Worm (Caenorhabditis elegans) whole organism, early embryonic: ENCODE results near the gene flap-1.

Experiments
- B0310.2 ChIP-seq: sonication (generic microtip); optimal IDR thresholded peaks from 2 replicates; lab custom pipeline; 2016; ENCODE audit warnings: mild to moderate bottlenecking, missing genetic modification characterization, missing compliant biosample characterization
- F13C5.2 ChIP-seq: sonication (generic microtip); optimal IDR thresholded peaks from 2 replicates; lab custom pipeline; 2017; ENCODE audit warnings: mild to moderate bottlenecking, missing genetic modification characterization, inconsistent platforms, missing compliant biosample characterization
- aly-1 ChIP-seq: sonication (generic microtip); optimal IDR thresholded peaks from 2 replicates; lab custom pipeline; 2016; ENCODE audit warnings: missing genetic modification characterization, missing compliant biosample characterization
- ama-1 ChIP-seq: fragments of 150-350 bp; optimal IDR thresholded peaks from 2 replicates; lab custom pipeline; 2014
- ceh-13 ChIP-seq: fragments of 200-800 bp; sonication (Bioruptor generic); optimal IDR thresholded peaks from 2 replicates; lab custom pipeline; 2018; ENCODE audit warnings: mild to moderate bottlenecking, missing genetic modification characterization, missing compliant biosample characterization
- ceh-36 ChIP-seq: sonication (generic microtip); optimal IDR thresholded peaks from 2 replicates; lab custom pipeline; 2016; ENCODE audit warnings: missing genetic modification characterization, inconsistent platforms, missing compliant biosample characterization
- ets-7 ChIP-seq: sonication (generic microtip); optimal IDR thresholded peaks from 2 replicates; lab custom pipeline; 2016; ENCODE audit warnings: missing genotype, missing genetic modification characterization, missing compliant biosample characterization
- flt-1 ChIP-seq: fragments of 200-800 bp; sonication (Bioruptor generic); IDR thresholded peaks from 2 replicates; pipeline ENCODE4 v1.3.6; 2022; ENCODE audit warnings: missing genetic modification characterization, missing compliant biosample characterization
- hmbx-1 ChIP-seq: sonication (generic microtip); optimal IDR thresholded peaks from 2 replicates; lab custom pipeline; 2016; ENCODE audit warnings: mild to moderate bottlenecking, missing genetic modification characterization, missing compliant biosample characterization
- hmg-4 ChIP-seq: fragments of 200-800 bp; sonication (Bioruptor generic); optimal IDR thresholded peaks from 2 replicates; lab custom pipeline; 2018; ENCODE audit warnings: mild to moderate bottlenecking, missing genetic modification characterization, missing compliant biosample characterization
- hnd-1 ChIP-seq: sonication (generic microtip); optimal IDR thresholded peaks from 2 replicates; lab custom pipeline; 2016; ENCODE audit warnings: missing genetic modification characterization, missing compliant biosample characterization
- pes-1 ChIP-seq: fragments of 200-800 bp; sonication (Bioruptor generic); IDR thresholded peaks from 2 replicates; pipeline ENCODE4 v1.3.6; 2022; ENCODE audit warnings: missing genetic modification reagents, missing genetic modification characterization, missing compliant biosample characterization
- scrt-1 ChIP-seq: fragments of 200-800 bp; sonication (Bioruptor generic); IDR thresholded peaks from 2 replicates; pipeline ENCODE4 v1.3.6; 2022; ENCODE audit warnings: missing genetic modification characterization, missing compliant biosample characterization
- sea-1 ChIP-seq: fragments of 200-800 bp; sonication (Bioruptor generic); conservative IDR thresholded peaks from 2 replicates; pipeline ENCODE4 v1.3.6; 2022; ENCODE audit warnings: missing genetic modification characterization, missing compliant biosample characterization
- tbx-11 ChIP-seq: fragments of 200-800 bp; sonication (Bioruptor generic); IDR thresholded peaks from 2 replicates; pipeline ENCODE4 v1.3.6; 2022; ENCODE audit warnings: missing genetic modification characterization, missing compliant biosample characterization
- tbx-37 ChIP-seq: fragments of 200-800 bp; sonication (Bioruptor generic); conservative IDR thresholded peaks from 2 replicates; pipeline ENCODE4 v1.3.6; 2022; ENCODE audit warnings: missing genetic modification reagents, missing genetic modification characterization, missing compliant biosample characterization
- tra-4 ChIP-seq: sonication (generic microtip); optimal IDR thresholded peaks from 2 replicates; lab custom pipeline; 2017; ENCODE audit warnings: missing genetic modification characterization, missing compliant biosample characterization

Gene flap-1

DNA sequence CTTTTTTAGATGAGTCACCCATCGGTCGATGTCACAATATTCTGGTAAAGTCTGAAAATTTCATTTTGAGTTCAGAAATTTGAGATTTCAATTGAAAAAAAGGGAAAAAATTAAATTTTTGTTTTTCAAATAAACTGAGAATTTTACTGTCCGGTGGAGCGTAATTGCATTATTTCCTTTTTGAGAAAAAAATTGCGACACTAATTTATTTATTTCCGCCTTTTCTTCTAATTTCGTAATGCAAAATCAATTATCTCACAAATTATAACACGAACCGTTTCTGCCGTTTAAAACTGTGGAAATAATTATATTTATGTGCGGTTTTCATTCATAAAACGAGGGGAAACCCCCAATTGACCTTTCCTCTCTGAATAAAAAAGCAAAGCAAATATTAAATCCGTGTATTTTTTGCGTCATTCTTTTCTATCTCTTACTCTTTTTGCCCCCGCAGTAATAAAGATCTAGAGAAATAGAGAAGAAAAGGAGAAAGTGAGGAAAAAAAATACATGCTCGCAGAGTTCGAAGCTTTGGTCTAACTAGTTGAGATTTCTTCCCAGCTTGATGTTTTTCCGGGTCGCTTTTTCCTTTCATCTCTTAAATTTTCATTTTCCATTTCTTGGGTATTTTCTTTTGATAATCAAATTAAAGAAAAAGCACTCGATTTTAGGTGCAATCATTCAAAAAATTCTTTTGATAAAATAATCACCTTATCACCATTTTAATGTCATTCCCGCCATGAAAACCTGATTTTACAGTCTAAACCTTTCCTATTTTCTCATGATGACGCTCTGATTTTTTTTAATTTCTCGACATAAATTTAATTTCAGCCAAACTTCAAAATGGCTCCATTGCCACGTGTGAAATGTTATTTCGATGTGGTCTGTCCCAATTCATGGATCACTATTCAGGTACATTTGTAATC, 25.3 kb downstream of the flap-1 start, which contains the start of the genes brc-2 and T07E3.3:
brc-2 (minus strand) TSS at position 51 of the 922 bp plus-strand sequence.
T07E3.3 (plus strand) TSS at position 822 of the 922 bp plus-strand sequence.
- TF ChIP-seq sea-1 (GFP tag; lab: Robert Waterston, UW) (no peak), tra-4 (tag; lab: Kevin White, UChicago) (no peak), F13C5.2 (tag; lab: Kevin White, UChicago) (no peak), scrt-1 (no peak), tbx-37 (GFP tag; lab: Robert Waterston, UW) (no peak)

DNA sequence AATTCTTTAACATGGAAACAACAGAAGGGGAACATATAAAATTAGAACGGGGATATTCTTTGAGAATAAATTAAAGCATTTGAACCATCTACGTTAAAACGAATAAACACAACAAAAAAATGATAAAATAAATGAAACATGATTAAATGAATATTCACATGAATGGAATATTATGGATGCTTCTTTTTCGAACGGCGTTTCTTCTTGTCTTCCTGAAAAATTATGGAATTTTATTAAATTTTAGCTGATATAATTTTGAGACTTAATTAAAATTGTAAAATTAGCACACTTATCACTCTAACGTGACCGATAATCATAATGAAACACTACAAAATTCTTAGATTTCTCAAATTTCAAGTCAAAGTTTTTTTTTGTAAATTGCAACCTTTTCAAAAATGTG, 28.0 kb downstream of the flap-1 start:
- TF ChIP-seq B0310.2 (tag; lab: Kevin White, UChicago), result no peak
- no peak for TF ChIP-seq scrt-1
- TF ChIP-seq flt-1 (GFP tag; lab: Robert Waterston, UW), result no peak
- no peak for TF ChIP-seq ama-1 (lab: Kevin White, UChicago)
- TF ChIP-seq pes-1 (GFP tag; lab: Robert Waterston, UW), result no peak
- TF ChIP-seq aly-1 (tag; lab: Kevin White, UChicago), result no peak
- no peak for TF ChIP-seq tra-4 (tag; lab: Kevin White, UChicago)
- no peak for TF ChIP-seq ceh-36 (tag; lab: Kevin White, UChicago)
- no peak for TF ChIP-seq hnd-1 (tag; lab: Kevin White, UChicago)
- no peak for TF ChIP-seq tbx-11
- TF ChIP-seq F13C5.2 (tag; lab: Kevin White, UChicago), result no peak

DNA sequence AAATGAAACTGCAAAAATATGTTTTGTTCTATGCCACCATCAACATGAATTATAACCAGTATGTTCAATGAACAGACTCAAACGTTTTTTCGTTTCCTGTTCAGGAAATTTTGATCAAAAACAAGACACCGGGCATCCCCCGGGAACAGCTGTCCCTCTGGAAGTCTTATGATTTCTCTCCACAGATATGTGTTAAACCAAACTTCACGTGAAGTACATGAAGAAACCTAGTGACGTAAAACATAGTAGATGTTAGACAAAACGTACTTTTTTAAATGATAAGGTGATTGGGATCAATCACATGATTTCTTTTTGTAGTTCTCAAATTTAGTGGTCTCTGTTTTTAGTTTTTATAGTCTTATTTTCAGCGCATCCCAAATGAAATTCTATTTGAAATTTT, 30.1 kb downstream of the flap-1 start:
- TF ChIP-seq ama-1 (lab: Kevin White, UChicago) (no peak), F13C5.2 (tag; lab: Kevin White, UChicago) (no peak), scrt-1 (no peak)

DNA sequence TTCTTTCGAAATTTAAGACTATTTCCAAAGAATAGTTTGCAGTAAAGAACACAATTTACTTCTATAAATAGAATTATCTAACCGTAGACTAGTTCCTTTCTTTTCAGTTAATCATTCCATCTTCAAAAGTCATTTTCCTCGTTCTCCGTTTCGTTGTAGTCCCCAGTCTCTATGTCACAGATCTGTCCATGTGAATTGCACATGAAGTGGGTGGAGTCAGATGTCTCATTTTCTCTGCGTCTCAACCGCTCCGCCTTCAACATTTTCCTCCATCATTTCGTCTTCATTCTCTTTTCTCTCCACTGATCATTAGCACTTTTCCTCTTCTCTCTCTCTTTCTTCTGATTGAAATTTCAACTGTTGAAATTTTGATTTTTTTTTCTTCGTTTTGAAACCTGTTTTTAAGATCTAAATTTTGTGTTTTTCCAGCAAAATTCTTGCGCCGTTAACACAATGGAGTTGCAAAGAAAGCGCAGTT, 31.0 kb downstream of the flap-1 start, which contains the start of gene T07E3.4:
T07E3.4 (plus strand) TSS at position 428 of the 478 bp plus-strand sequence.
- TF ChIP-seq tbx-37 (GFP tag; lab: Robert Waterston, UW) (no peak), ceh-13 (GFP tag; lab: Kevin White, UChicago) (no peak), aly-1 (tag; lab: Kevin White, UChicago) (no peak)

DNA sequence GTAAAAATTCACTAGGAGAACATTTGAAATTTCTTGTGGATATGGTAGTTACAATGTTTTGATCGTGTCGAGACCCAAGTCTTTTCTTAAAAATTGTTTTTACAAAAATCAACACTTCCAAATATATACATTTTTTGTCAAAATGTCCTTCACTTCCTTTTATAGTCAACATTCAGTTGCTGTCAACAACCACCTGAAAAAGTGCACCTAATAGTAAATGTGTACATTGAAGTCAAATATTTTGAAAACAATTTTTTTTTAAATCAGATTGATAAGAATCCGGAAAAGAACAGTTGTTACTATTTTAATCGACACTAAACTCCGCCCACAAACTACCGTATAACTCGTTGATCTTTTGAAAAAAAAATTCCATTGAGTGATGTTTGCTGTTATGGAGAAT, 32.9 kb downstream of the flap-1 start:
- no peak for TF ChIP-seq sea-1 (GFP tag; lab: Robert Waterston, UW)
- no peak for TF ChIP-seq pes-1 (GFP tag; lab: Robert Waterston, UW)

DNA sequence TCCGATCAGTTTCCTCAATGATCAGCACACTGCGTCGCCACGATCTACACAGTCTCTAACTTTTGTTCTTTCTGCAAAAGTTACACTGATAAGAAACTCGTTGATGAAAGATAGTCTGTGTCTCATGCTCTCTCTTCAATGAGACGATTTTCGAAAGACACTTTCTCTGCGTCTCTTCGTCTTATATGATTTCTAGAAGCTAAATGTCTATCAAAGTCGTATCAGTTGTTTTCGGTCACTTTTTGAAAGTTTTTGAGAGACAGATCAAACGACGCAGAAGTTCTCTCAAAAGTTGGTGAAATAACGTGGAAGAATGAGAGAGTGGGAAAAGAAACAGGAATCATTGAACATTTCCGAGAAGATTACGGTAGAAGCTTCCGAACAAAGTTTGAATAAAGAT, 33.5 kb downstream of the flap-1 start:
- no peak for TF ChIP-seq ceh-36 (tag; lab: Kevin White, UChicago)
- no peak for TF ChIP-seq ama-1 (lab: Kevin White, UChicago)

DNA sequence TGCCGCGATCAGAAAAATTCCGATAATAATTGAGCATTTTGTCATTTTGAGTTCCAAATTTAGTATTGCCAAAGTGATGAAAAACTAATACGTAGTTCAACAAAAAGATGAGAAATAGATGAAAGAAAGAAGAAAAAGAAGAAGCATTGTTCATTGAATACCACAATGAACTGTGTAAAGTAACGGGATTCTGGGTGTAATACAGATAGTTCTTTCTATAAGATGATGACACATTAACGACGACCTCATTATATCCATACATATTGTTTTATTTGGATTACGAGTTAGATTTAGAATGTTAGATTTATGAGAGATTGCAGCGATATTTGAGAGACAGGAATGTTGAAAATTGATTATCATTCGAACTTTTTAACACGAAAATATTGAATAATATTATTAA, 37.1 kb downstream of the flap-1 start, which contains the start of gene K04C2.5:
K04C2.5 (minus strand) TSS at position 101 of the 400 bp plus-strand sequence.
- no peak for TF ChIP-seq ets-7 (tag; lab: Kevin White, UChicago)
- no peak for TF ChIP-seq hnd-1 (tag; lab: Kevin White, UChicago)
- no peak for TF ChIP-seq hmbx-1
- no peak for TF ChIP-seq B0310.2 (tag; lab: Kevin White, UChicago)
- no peak for TF ChIP-seq sea-1 (GFP tag; lab: Robert Waterston, UW)

DNA sequence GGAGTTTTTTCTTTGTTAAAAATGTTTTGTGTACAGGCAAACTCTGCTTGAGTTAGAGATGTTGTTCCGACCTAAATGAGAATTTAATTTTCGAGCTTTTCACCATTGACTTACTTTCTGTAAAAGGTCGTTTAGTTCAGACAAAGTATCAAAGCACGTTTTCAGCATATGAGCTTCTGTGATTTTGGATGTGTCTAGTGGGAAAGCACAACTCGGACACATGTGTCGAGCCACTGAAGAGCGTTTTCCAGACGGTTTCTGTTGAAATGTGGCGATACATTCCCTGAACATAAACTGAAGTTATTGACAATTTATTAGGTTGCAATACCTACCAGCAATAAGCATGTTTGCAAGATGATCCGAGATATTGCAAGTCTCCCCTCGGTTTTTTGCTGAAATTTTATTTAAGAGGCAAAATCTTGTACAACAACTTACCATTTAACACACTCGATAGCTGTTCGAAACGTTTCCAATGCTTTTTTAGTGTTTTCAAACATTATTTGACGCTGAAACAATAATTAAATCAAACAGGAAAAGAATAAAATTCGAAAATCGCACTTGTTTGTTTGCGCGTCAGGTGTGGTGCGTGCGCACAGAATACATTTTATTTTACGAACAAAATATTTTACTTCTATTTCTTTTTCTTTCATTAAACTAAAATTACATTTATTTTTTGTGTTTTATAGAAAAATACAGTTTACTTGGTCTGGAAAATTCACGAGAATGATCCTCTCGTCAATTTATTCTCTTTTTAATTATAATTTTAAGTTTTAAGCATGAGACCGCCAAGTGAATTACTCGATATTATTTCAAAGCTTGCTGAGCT, 39.4 kb downstream of the flap-1 start, which contains the start of the genes brd-1 and K04C2.2:
brd-1 (minus strand) TSS at position 506 of the 826 bp plus-strand sequence.
K04C2.2 (plus strand) TSS at position 776 of the 826 bp plus-strand sequence.
- TF ChIP-seq B0310.2 (tag; lab: Kevin White, UChicago) (no peak), tbx-11 (no peak), aly-1 (tag; lab: Kevin White, UChicago) (no peak), hmbx-1 (no peak), F13C5.2 (tag; lab: Kevin White, UChicago) (no peak), ets-7 (tag; lab: Kevin White, UChicago) (no peak), ama-1 (lab: Kevin White, UChicago) (no peak), scrt-1 (no peak), ceh-13 (GFP tag; lab: Kevin White, UChicago) (no peak), pes-1 (GFP tag; lab: Robert Waterston, UW) (no peak), sea-1 (GFP tag; lab: Robert Waterston, UW) (no peak), tbx-37 (GFP tag; lab: Robert Waterston, UW) (no peak), hnd-1 (tag; lab: Kevin White, UChicago) (no peak), hmg-4 (GFP tag; lab: Kevin White, UChicago) (no peak), flt-1 (GFP tag; lab: Robert Waterston, UW) (no peak), tra-4 (tag; lab: Kevin White, UChicago) (no peak), ceh-36 (tag; lab: Kevin White, UChicago) (no peak)
